Worm (Caenorhabditis elegans) whole organism, late embryonic: ENCODE data around the gene snpn-1.

Source experiments
- C38D4.7 ChIP-seq: fragments of 200-800 bp; sonication (Bioruptor generic); optimal IDR thresholded peaks from 2 replicates; lab custom pipeline; 2018; ENCODE audit warnings: mild to moderate bottlenecking, missing genetic modification characterization, moderate library complexity, missing compliant biosample characterization
- F13H6.1 ChIP-seq: sonication (generic microtip); optimal IDR thresholded peaks from 2 replicates; lab custom pipeline; 2016; ENCODE audit warnings: missing genetic modification characterization, missing compliant biosample characterization
- K09A11.1 ChIP-seq: sonication (generic microtip); optimal IDR thresholded peaks from 2 replicates; lab custom pipeline; 2017; ENCODE audit warnings: antibody characterized with exemption, mild to moderate bottlenecking, missing genetic modification characterization, missing compliant biosample characterization; ENCODE audit not compliant: insufficient read depth
- T23F11.4 ChIP-seq: fragments of 200-800 bp; sonication (Bioruptor generic); optimal IDR thresholded peaks from 2 replicates; lab custom pipeline; 2018; ENCODE audit warnings: mild to moderate bottlenecking, missing genetic modification characterization, missing compliant biosample characterization
- Y22D7AL.16 ChIP-seq: sonication (generic microtip); optimal IDR thresholded peaks from 2 replicates; lab custom pipeline; 2016; ENCODE audit warnings: missing genetic modification characterization, missing compliant biosample characterization
- ama-1 ChIP-seq: fragments of 150-350 bp; optimal IDR thresholded peaks from 2 replicates; lab custom pipeline; 2014
- ceh-18 ChIP-seq: sonication (generic microtip); optimal IDR thresholded peaks from 2 replicates; lab custom pipeline; 2016; ENCODE audit warnings: missing genetic modification characterization, missing compliant biosample characterization
- ceh-19 ChIP-seq: fragments of 200-800 bp; sonication (Bioruptor generic); optimal IDR thresholded peaks from 2 replicates; lab custom pipeline; 2018; ENCODE audit warnings: mild to moderate bottlenecking, missing genetic modification characterization, missing compliant biosample characterization
- ceh-2 ChIP-seq: sonication (generic microtip); optimal IDR thresholded peaks from 2 replicates; lab custom pipeline; 2016; ENCODE audit warnings: missing genotype, missing genetic modification characterization, missing compliant biosample characterization
- ceh-45 ChIP-seq: fragments of 200-800 bp; sonication (Bioruptor generic); IDR thresholded peaks from 2 replicates; pipeline ENCODE4 v1.3.6; 2022; ENCODE audit warnings: missing genetic modification reagents, missing genetic modification characterization, missing compliant biosample characterization
- ceh-48 ChIP-seq: sonication (generic microtip); optimal IDR thresholded peaks from 2 replicates; lab custom pipeline; 2016; ENCODE audit warnings: missing genetic modification characterization, inconsistent platforms, missing compliant biosample characterization
- ceh-6 ChIP-seq: fragments of 200-800 bp; sonication (Bioruptor generic); optimal IDR thresholded peaks from 2 replicates; lab custom pipeline; 2018; ENCODE audit warnings: mild to moderate bottlenecking, missing genetic modification characterization, missing compliant biosample characterization
- ceh-9 ChIP-seq: sonication (generic microtip); optimal IDR thresholded peaks from 2 replicates; lab custom pipeline; 2016; ENCODE audit warnings: mild to moderate bottlenecking, missing genetic modification characterization, inconsistent platforms, missing compliant biosample characterization
- che-1 ChIP-seq: sonication (generic microtip); optimal IDR thresholded peaks from 2 replicates; lab custom pipeline; 2016; ENCODE audit warnings: mild to moderate bottlenecking, missing genetic modification characterization, missing compliant biosample characterization
- eyg-1 ChIP-seq: sonication (generic microtip); optimal IDR thresholded peaks from 2 replicates; lab custom pipeline; 2016; ENCODE audit warnings: missing genotype, missing genetic modification characterization, missing compliant biosample characterization
- fkh-10 ChIP-seq: fragments of 150-350 bp; optimal IDR thresholded peaks from 2 replicates; lab custom pipeline; 2014; ENCODE audit warnings: missing biosample characterization, missing genetic modification reagents, missing genetic modification characterization
- gmeb-2 ChIP-seq: sonication (generic microtip); optimal IDR thresholded peaks from 2 replicates; lab custom pipeline; 2016; ENCODE audit warnings: missing genetic modification characterization, inconsistent platforms, missing compliant biosample characterization
- hlh-13 ChIP-seq: fragments of 200-800 bp; sonication (Bioruptor generic); optimal IDR thresholded peaks from 2 replicates; lab custom pipeline; 2018; ENCODE audit warnings: mild to moderate bottlenecking, missing genetic modification characterization, missing compliant biosample characterization
- hlh-30 ChIP-seq: sonication (generic microtip); optimal IDR thresholded peaks from 2 replicates; lab custom pipeline; 2017; ENCODE audit warnings: antibody characterized with exemption, missing genetic modification characterization, missing compliant biosample characterization; ENCODE audit not compliant: insufficient read depth
- lin-11 ChIP-seq: fragments of 200-800 bp; sonication (Bioruptor generic); optimal IDR thresholded peaks from 2 replicates; lab custom pipeline; 2018; ENCODE audit warnings: mild to moderate bottlenecking, missing genetic modification characterization, missing compliant biosample characterization
- madf-2 ChIP-seq: sonication (generic microtip); optimal IDR thresholded peaks from 2 replicates; lab custom pipeline; 2017; ENCODE audit warnings: missing genetic modification characterization, missing compliant biosample characterization
- mec-3 ChIP-seq: sonication (generic microtip); optimal IDR thresholded peaks from 2 replicates; lab custom pipeline; 2016; ENCODE audit warnings: borderline replicate concordance, missing genetic modification characterization, missing compliant biosample characterization
- npax-4 ChIP-seq: sonication (generic microtip); optimal IDR thresholded peaks from 2 replicates; lab custom pipeline; 2016; ENCODE audit warnings: missing genetic modification characterization, missing compliant biosample characterization
- odd-2 ChIP-seq: sonication (generic microtip); optimal IDR thresholded peaks from 2 replicates; lab custom pipeline; 2017; ENCODE audit warnings: antibody characterized with exemption, mild to moderate bottlenecking, missing genetic modification characterization, missing compliant biosample characterization
- pag-3 ChIP-seq: sonication (generic microtip); optimal IDR thresholded peaks from 2 replicates; lab custom pipeline; 2016; ENCODE audit warnings: missing compliant biosample characterization, missing genetic modification characterization, borderline replicate concordance
- pat-9 ChIP-seq: fragments of 200-800 bp; sonication (Bioruptor generic); optimal IDR thresholded peaks from 2 replicates; lab custom pipeline; 2018; ENCODE audit warnings: mild to moderate bottlenecking, missing genetic modification characterization, moderate library complexity, missing compliant biosample characterization
- pax-1 ChIP-seq: fragments of 150-350 bp; optimal IDR thresholded peaks from 2 replicates; lab custom pipeline; 2014; ENCODE audit warnings: missing biosample characterization, missing genetic modification characterization
- pha-2 ChIP-seq: sonication (generic microtip); optimal IDR thresholded peaks from 2 replicates; lab custom pipeline; 2017; ENCODE audit warnings: mild to moderate bottlenecking, missing genetic modification characterization, missing compliant biosample characterization
- pha-4 ChIP-seq: fragments of 150-350 bp; optimal IDR thresholded peaks from 2 replicates; lab custom pipeline; 2018; ENCODE audit warnings: missing biosample characterization, missing genetic modification reagents, missing genetic modification characterization
- pqm-1 ChIP-seq: sonication (generic microtip); optimal IDR thresholded peaks from 2 replicates; lab custom pipeline; 2016; ENCODE audit warnings: missing genetic modification characterization, missing compliant biosample characterization
- pros-1 ChIP-seq: fragments of 150-350 bp; optimal IDR thresholded peaks from 2 replicates; lab custom pipeline; 2014; ENCODE audit warnings: missing biosample characterization, missing genetic modification reagents, missing genetic modification characterization
- ref-2 ChIP-seq: sonication (generic microtip); optimal IDR thresholded peaks from 2 replicates; lab custom pipeline; 2016; ENCODE audit warnings: missing genetic modification characterization, missing compliant biosample characterization
- sdc-2 ChIP-seq: sonication (generic microtip); optimal IDR thresholded peaks from 2 replicates; lab custom pipeline; 2016; ENCODE audit warnings: missing genotype, missing genetic modification characterization, missing compliant biosample characterization
- sox-4 ChIP-seq: sonication (generic microtip); optimal IDR thresholded peaks from 2 replicates; lab custom pipeline; 2017; ENCODE audit warnings: mild to moderate bottlenecking, missing genetic modification characterization, inconsistent platforms, missing compliant biosample characterization
- tbx-2 ChIP-seq: sonication (generic microtip); optimal IDR thresholded peaks from 2 replicates; lab custom pipeline; 2016; ENCODE audit warnings: missing genetic modification characterization, missing compliant biosample characterization
- tbx-7 ChIP-seq: sonication (generic microtip); optimal IDR thresholded peaks from 2 replicates; lab custom pipeline; 2016; ENCODE audit warnings: missing genotype, missing genetic modification characterization, missing compliant biosample characterization
- ttx-3 ChIP-seq: sonication (generic microtip); optimal IDR thresholded peaks from 2 replicates; lab custom pipeline; 2016; ENCODE audit warnings: missing genetic modification reagents, missing genetic modification characterization, missing compliant biosample characterization
- unc-55 ChIP-seq: sonication (generic microtip); optimal IDR thresholded peaks from 2 replicates; lab custom pipeline; 2017; ENCODE audit warnings: missing biosample characterization, missing genetic modification reagents, missing genetic modification characterization
- ztf-16 ChIP-seq: sonication (generic microtip); optimal IDR thresholded peaks from 2 replicates; lab custom pipeline; 2017; ENCODE audit warnings: missing genetic modification characterization, missing compliant biosample characterization

The snpn-1 gene

DNA sequence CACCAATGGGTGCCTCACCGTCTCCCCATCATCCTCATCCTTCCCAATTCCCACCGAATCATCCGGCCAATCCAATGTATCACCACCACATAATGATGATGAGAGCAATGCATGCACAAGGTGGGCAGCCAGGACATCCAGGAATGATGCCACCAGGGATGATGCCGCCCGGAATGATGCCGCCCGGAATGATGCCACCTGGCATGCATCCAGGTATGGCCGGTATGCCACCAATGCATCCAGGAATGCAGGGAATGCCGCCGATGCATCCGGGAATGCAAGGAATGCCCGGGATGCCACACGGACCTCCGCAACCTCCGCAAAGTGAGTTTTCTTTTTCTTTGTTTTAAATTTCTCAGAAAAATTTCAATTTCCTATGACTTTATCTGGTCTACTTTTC is 5.1 kb downstream of the snpn-1 start:
- TF ChIP-seq ztf-16 (tag; lab: Kevin White, UChicago) (no peak), pat-9 (tag; lab: Kevin White, UChicago) (no peak), ceh-19 (GFP tag; lab: Kevin White, UChicago) (no peak), hlh-30 (tag; lab: Kevin White, UChicago) (no peak), eyg-1 (no peak), ttx-3 (no peak), madf-2 (no peak), ceh-6 (GFP tag; lab: Kevin White, UChicago) (no peak), unc-55 (GFP tag; lab: Kevin White, UChicago) (no peak), pax-1 (no peak), pqm-1 (tag; lab: Kevin White, UChicago) (no peak)

ce11 chrIV:5083832-5084231 is 7.0 kb downstream of the snpn-1 start:
- TF ChIP-seq ceh-9 (tag; lab: Kevin White, UChicago) = no peak
- TF ChIP-seq tbx-7 (tag; lab: Kevin White, UChicago) = no peak
- no peak for TF ChIP-seq ceh-18
- TF ChIP-seq ceh-45 (GFP tag; lab: Robert Waterston, UW) = no peak
- TF ChIP-seq gmeb-2 (tag; lab: Kevin White, UChicago) = no peak
- no peak for TF ChIP-seq ceh-2 (tag; lab: Kevin White, UChicago)
- TF ChIP-seq hlh-13 (GFP tag; lab: Kevin White, UChicago) = no peak
- TF ChIP-seq hlh-30 (tag; lab: Kevin White, UChicago) = no peak
- TF ChIP-seq ceh-48 (tag; lab: Kevin White, UChicago) = no peak
- no peak for TF ChIP-seq fkh-10 (GFP tag; lab: Kevin White, UChicago)
- no peak for TF ChIP-seq pqm-1 (tag; lab: Kevin White, UChicago)
- no peak for TF ChIP-seq F13H6.1
- no peak for TF ChIP-seq pros-1 (tag; lab: Kevin White, UChicago)
- TF ChIP-seq Y22D7AL.16 (tag; lab: Kevin White, UChicago) = no peak
- TF ChIP-seq sdc-2 = no peak
- no peak for TF ChIP-seq pha-4 (tag; lab: Kevin White, UChicago)
- no peak for TF ChIP-seq ref-2 (tag; lab: Kevin White, UChicago)
- TF ChIP-seq, all 69 proteins: peak for 0

DNA sequence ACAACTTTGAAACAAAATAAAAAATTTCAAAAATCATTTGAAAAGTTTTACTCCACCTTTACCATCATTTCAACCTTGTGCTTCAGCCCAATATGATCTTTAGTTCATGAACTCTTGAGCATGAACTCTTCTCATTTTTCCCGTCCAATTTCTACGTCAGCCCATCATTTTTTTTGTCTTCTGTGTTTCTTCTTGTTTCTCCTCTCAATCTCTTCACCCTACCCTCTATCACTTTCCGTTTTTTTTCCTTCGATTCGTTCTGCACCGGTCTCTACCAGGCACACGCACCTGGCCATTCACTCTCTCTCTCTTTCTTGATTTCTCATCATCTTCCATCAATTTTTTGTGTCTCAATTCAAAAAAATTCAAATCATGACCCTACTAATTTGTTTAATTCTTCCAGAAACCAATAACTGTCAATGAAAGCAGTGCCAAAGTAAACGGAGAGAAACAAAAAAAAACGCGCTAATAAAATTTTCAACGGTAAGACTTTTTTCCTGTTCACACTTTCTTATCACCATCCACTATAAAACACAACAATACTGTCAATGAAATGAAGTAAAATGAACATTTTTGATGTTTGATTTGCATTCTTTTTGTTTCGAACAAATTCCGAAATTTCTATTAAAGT is 7.8 kb downstream of the snpn-1 start, which contains the start of gene pygo-1:
Gene pygo-1, plus strand, starts transcription at position 404 of the 631 bp plus-strand sequence.
- TF ChIP-seq pag-3 (tag; lab: Kevin White, UChicago) (no peak), odd-2 (tag; lab: Kevin White, UChicago) (no peak), ceh-48 (tag; lab: Kevin White, UChicago) (no peak), che-1 (no peak), sox-4 (tag; lab: Kevin White, UChicago) (no peak), npax-4 (tag; lab: Kevin White, UChicago) (no peak), pha-2 (tag; lab: Kevin White, UChicago) (no peak), ceh-18 (no peak), ama-1 (no peak), ceh-2 (tag; lab: Kevin White, UChicago) (no peak), ceh-19 (GFP tag; lab: Kevin White, UChicago) (no peak), K09A11.1 (tag; lab: Kevin White, UChicago) (no peak), lin-11 (tag; lab: Kevin White, UChicago) (no peak), C38D4.7 (GFP tag; lab: Kevin White, UChicago) (no peak)

DNA sequence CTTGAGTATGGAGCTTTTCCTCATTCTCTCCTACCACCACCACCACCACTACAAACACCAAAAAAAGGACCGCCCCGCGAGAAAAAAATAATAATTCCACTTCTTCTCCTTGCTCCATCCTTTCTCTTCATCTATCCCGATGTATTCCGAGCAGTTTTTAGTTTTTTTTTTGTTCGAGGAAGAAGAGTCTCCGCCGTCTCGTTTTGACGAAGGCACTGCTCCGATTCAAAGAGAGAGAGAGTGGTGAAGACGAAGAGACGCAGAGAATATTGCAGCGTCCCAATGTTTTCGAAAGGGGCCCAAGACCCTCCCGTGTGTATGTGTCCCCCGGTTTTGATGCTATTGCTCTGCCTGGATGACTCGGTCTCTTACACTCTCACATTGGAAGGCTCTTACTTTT is 9.7 kb downstream of the snpn-1 start:
- TF ChIP-seq T23F11.4 (GFP tag; lab: Kevin White, UChicago) (no peak), mec-3 (tag; lab: Kevin White, UChicago) (no peak), tbx-2 (tag; lab: Kevin White, UChicago) (peak; percentile 13)
